Fruit fly (Drosophila melanogaster): Measurements from ENCODE around the gene Srp14.

- TF ChIP-seq CTCF (optimal IDR thresholded peaks at IDR 0.05) (no peak), CG8478 (optimal IDR thresholded peaks at IDR 0.05) (no peak)
Observed at dm6 chr3R:20551487-20552079, 28.3 kb upstream of the Srp14 start.

Data from S2 (cell line).